Worm (Caenorhabditis elegans) whole organism, young adult: ENCODE measurements around the gene cct-7.

Source experiments
- B0035.1 ChIP-seq: sonication (generic microtip); optimal IDR thresholded peaks from 2 replicates; lab custom pipeline; 2016; ENCODE audit warnings: missing genetic modification characterization, mild to moderate bottlenecking, missing compliant biosample characterization, missing genotype, missing genetic modification reagents
- C06A6.2 ChIP-seq: fragments of 200-800 bp; sonication (Bioruptor generic); conservative IDR thresholded peaks from 2 replicates; pipeline ENCODE4 v1.3.6; 2022; ENCODE audit warnings: missing genetic modification characterization, missing compliant biosample characterization
- C17E4.6 ChIP-seq: fragments of 200-800 bp; sonication (Bioruptor generic); IDR thresholded peaks from 2 replicates; pipeline ENCODE4 v1.3.6; 2022; ENCODE audit warnings: missing genetic modification reagents, missing genetic modification characterization, missing compliant biosample characterization
- F10E7.11 ChIP-seq: sonication (generic microtip); optimal IDR thresholded peaks from 2 replicates; lab custom pipeline; 2017; ENCODE audit warnings: mild to moderate bottlenecking, missing genetic modification characterization, moderate library complexity, missing compliant biosample characterization
- F33H1.4 ChIP-seq: fragments of 200-800 bp; sonication (Bioruptor generic); IDR thresholded peaks from 2 replicates; pipeline ENCODE4 v1.3.6; 2022; ENCODE audit warnings: missing genetic modification reagents, missing genetic modification characterization, missing compliant biosample characterization
- F37B4.10 ChIP-seq: fragments of 200-800 bp; sonication (Bioruptor generic); IDR thresholded peaks from 2 replicates; pipeline ENCODE4 v1.3.6; 2022; ENCODE audit warnings: missing genetic modification characterization, missing compliant biosample characterization
- F52B5.7 ChIP-seq: sonication (generic microtip); optimal IDR thresholded peaks from 2 replicates; lab custom pipeline; 2016; ENCODE audit warnings: mild to moderate bottlenecking, missing genetic modification characterization, missing compliant biosample characterization
- T07F8.4 ChIP-seq: sonication (generic microtip); optimal IDR thresholded peaks from 2 replicates; lab custom pipeline; 2016; ENCODE audit warnings: mild to moderate bottlenecking, missing genetic modification characterization, moderate library complexity, missing compliant biosample characterization
- Y53G8AR.9 ChIP-seq: fragments of 200-800 bp; sonication (Bioruptor generic); conservative IDR thresholded peaks from 2 replicates; pipeline ENCODE4 v1.3.6; 2022; ENCODE audit warnings: missing genetic modification reagents, missing genetic modification characterization, missing compliant biosample characterization
- Y67H2A.10 ChIP-seq: fragments of 200-800 bp; sonication (Bioruptor generic); conservative IDR thresholded peaks from 2 replicates; pipeline ENCODE4 v1.3.6; 2022; ENCODE audit warnings: missing genetic modification reagents, missing genetic modification characterization, missing compliant biosample characterization
- Y95B8A.8 ChIP-seq: fragments of 200-800 bp; sonication (Bioruptor generic); IDR thresholded peaks from 2 replicates; pipeline ENCODE4 v1.3.6; 2022; ENCODE audit warnings: missing genetic modification reagents, missing genetic modification characterization, missing compliant biosample characterization
- ama-1 ChIP-seq, 3 experiments: fragments of 150-350 bp in 1 of 3; sonication (generic microtip) in 2 of 3; optimal IDR thresholded peaks; 2 replicates each; lab custom pipeline; 2014 to 2018; ENCODE audit warnings: missing biosample characterization in 2 of 3, missing genetic modification characterization in 2 of 3, missing genetic modification reagents in 2 of 3
- atf-7 ChIP-seq: sonication (generic microtip); optimal IDR thresholded peaks from 2 replicates; lab custom pipeline; 2017; ENCODE audit warnings: mild to moderate bottlenecking, missing genetic modification characterization, missing compliant biosample characterization
- athp-1 ChIP-seq: sonication (generic microtip); optimal IDR thresholded peaks from 2 replicates; lab custom pipeline; 2017; ENCODE audit warnings: mild to moderate bottlenecking, missing genetic modification characterization, missing compliant biosample characterization
- ccch-3 ChIP-seq: fragments of 200-800 bp; sonication (Bioruptor generic); optimal IDR thresholded peaks from 2 replicates; lab custom pipeline; 2018; ENCODE audit warnings: mild to moderate bottlenecking, missing genetic modification characterization, missing compliant biosample characterization
- cebp-2 ChIP-seq: fragments of 200-800 bp; sonication (Bioruptor generic); IDR thresholded peaks from 2 replicates; pipeline ENCODE4 v1.3.6; 2022; ENCODE audit warnings: missing genetic modification characterization, missing compliant biosample characterization
- ceh-27 ChIP-seq: fragments of 200-800 bp; sonication (Bioruptor generic); optimal IDR thresholded peaks from 2 replicates; lab custom pipeline; 2018; ENCODE audit warnings: mild to moderate bottlenecking, missing genetic modification characterization, moderate library complexity, missing compliant biosample characterization
- ceh-58 ChIP-seq: fragments of 200-800 bp; sonication (Bioruptor generic); IDR thresholded peaks from 2 replicates; pipeline ENCODE4 v1.3.6; 2022; ENCODE audit warnings: missing genetic modification characterization, missing compliant biosample characterization
- dpff-1 ChIP-seq: sonication (generic microtip); optimal IDR thresholded peaks from 2 replicates; lab custom pipeline; 2017; ENCODE audit warnings: mild to moderate bottlenecking, missing genetic modification characterization, missing compliant biosample characterization
- dpl-1 ChIP-seq: fragments of 150-350 bp; optimal IDR thresholded peaks from 2 replicates; lab custom pipeline; 2014; ENCODE audit warnings: missing biosample characterization, missing genetic modification reagents, missing genetic modification characterization
- efl-1 ChIP-seq: fragments of 150-350 bp; optimal IDR thresholded peaks from 2 replicates; lab custom pipeline; 2014; ENCODE audit warnings: missing biosample characterization, missing genetic modification reagents, missing genetic modification characterization
- ekl-4 ChIP-seq: fragments of 200-800 bp; sonication (Bioruptor generic); IDR thresholded peaks from 2 replicates; pipeline ENCODE4 v1.3.6; 2022; ENCODE audit warnings: missing genetic modification reagents, missing genetic modification characterization, missing compliant biosample characterization
- ets-4 ChIP-seq: fragments of 200-800 bp; sonication (Bioruptor generic); optimal IDR thresholded peaks from 2 replicates; lab custom pipeline; 2018; ENCODE audit warnings: mild to moderate bottlenecking, missing genetic modification characterization, missing compliant biosample characterization
- fkh-3 ChIP-seq: sonication (generic microtip); optimal IDR thresholded peaks from 2 replicates; lab custom pipeline; 2016; ENCODE audit warnings: mild to moderate bottlenecking, missing genetic modification characterization, missing compliant biosample characterization
- him-1 ChIP-seq: sonication (generic microtip); optimal IDR thresholded peaks from 2 replicates; lab custom pipeline; 2016; ENCODE audit warnings: missing genotype, missing genetic modification reagents, missing genetic modification characterization, missing compliant biosample characterization
- hlh-26 ChIP-seq: fragments of 200-800 bp; sonication (Bioruptor generic); conservative IDR thresholded peaks from 2 replicates; pipeline ENCODE4 v1.3.6; 2022; ENCODE audit warnings: missing genetic modification reagents, missing genetic modification characterization, missing compliant biosample characterization
- hmg-20 ChIP-seq: fragments of 200-800 bp; sonication (Bioruptor generic); IDR thresholded peaks from 2 replicates; pipeline ENCODE4 v1.3.6; 2022; ENCODE audit warnings: missing genetic modification reagents, missing genetic modification characterization, missing compliant biosample characterization
- hrde-1 ChIP-seq: sonication (generic microtip); optimal IDR thresholded peaks from 2 replicates; lab custom pipeline; 2016; ENCODE audit warnings: missing genetic modification characterization, mild to moderate bottlenecking, missing compliant biosample characterization, moderate library complexity, missing genotype, missing genetic modification reagents, borderline replicate concordance
- let-526 ChIP-seq: fragments of 200-800 bp; sonication (Bioruptor generic); IDR thresholded peaks from 2 replicates; pipeline ENCODE4 v1.3.6; 2022; ENCODE audit warnings: missing genetic modification reagents, missing genetic modification characterization, missing compliant biosample characterization
- let-607 ChIP-seq, 2 experiments: fragments of 200-800 bp in 1 of 2; sonication (Bioruptor generic) in 1 of 2; sonication (generic microtip) in 1 of 2; optimal IDR thresholded peaks; 2 replicates each; lab custom pipeline; 2016 to 2018; ENCODE audit warnings: mild to moderate bottlenecking in 2 of 2, missing compliant biosample characterization in 2 of 2, missing genetic modification characterization in 2 of 2, moderate library complexity in 2 of 2, missing genotype in 1 of 2
- lin-54 ChIP-seq: fragments of 200-800 bp; sonication (Bioruptor generic); optimal IDR thresholded peaks from 2 replicates; lab custom pipeline; 2018; ENCODE audit warnings: mild to moderate bottlenecking, missing genetic modification characterization, missing compliant biosample characterization
- lsy-27 ChIP-seq: sonication (generic microtip); optimal IDR thresholded peaks from 2 replicates; lab custom pipeline; 2017; ENCODE audit warnings: missing genetic modification characterization, mild to moderate bottlenecking, missing compliant biosample characterization, antibody characterized with exemption, missing genotype, borderline replicate concordance; ENCODE audit not compliant: insufficient read depth
- madf-10 ChIP-seq: sonication (generic microtip); optimal IDR thresholded peaks from 2 replicates; lab custom pipeline; 2016; ENCODE audit warnings: mild to moderate bottlenecking, missing genetic modification characterization, missing compliant biosample characterization
- mel-28 ChIP-seq: sonication (generic microtip); optimal IDR thresholded peaks from 2 replicates; lab custom pipeline; 2016; ENCODE audit warnings: borderline replicate concordance, mild to moderate bottlenecking, missing genetic modification characterization, missing compliant biosample characterization
- mxl-1 ChIP-seq: sonication (generic microtip); optimal IDR thresholded peaks from 2 replicates; lab custom pipeline; 2016; ENCODE audit warnings: missing genetic modification characterization, missing compliant biosample characterization
- nfyb-1 ChIP-seq: fragments of 200-800 bp; sonication (Bioruptor generic); IDR thresholded peaks from 2 replicates; pipeline ENCODE4 v1.3.6; 2022; ENCODE audit warnings: missing genetic modification reagents, missing genetic modification characterization, missing compliant biosample characterization
- nhr-27 ChIP-seq: fragments of 200-800 bp; sonication (Bioruptor generic); optimal IDR thresholded peaks from 2 replicates; lab custom pipeline; 2018; ENCODE audit warnings: mild to moderate bottlenecking, missing genetic modification characterization, moderate library complexity, missing compliant biosample characterization
- nhr-90 ChIP-seq: sonication (generic microtip); optimal IDR thresholded peaks from 2 replicates; lab custom pipeline; 2016; ENCODE audit warnings: missing genotype, mild to moderate bottlenecking, missing genetic modification characterization, missing compliant biosample characterization
- pbrm-1 ChIP-seq: fragments of 200-800 bp; sonication (Bioruptor generic); IDR thresholded peaks from 2 replicates; pipeline ENCODE4 v1.3.6; 2022; ENCODE audit warnings: missing genetic modification reagents, missing genetic modification characterization, missing compliant biosample characterization
- rec-8 ChIP-seq, 2 experiments: sonication (generic microtip); optimal IDR thresholded peaks; 2 replicates each; lab custom pipeline; 2016; ENCODE audit warnings: mild to moderate bottlenecking in 2 of 2, missing genetic modification characterization in 2 of 2, missing genetic modification reagents in 2 of 2, missing genotype in 2 of 2, missing biosample characterization in 1 of 2, missing compliant biosample characterization in 1 of 2, moderate library complexity in 1 of 2
- repo-1 ChIP-seq: sonication (generic microtip); optimal IDR thresholded peaks from 2 replicates; lab custom pipeline; 2017; ENCODE audit warnings: mild to moderate bottlenecking, missing genetic modification characterization, missing compliant biosample characterization
- snpc-3.4 ChIP-seq: sonication (generic microtip); optimal IDR thresholded peaks from 2 replicates; lab custom pipeline; 2017; ENCODE audit warnings: missing genetic modification characterization, mild to moderate bottlenecking, missing compliant biosample characterization, antibody characterized with exemption, moderate library complexity, missing genotype, missing genetic modification reagents
- snpc-4 ChIP-seq, 5 experiments: fragments of 150-350 bp in 1 of 5; sonication (generic microtip) in 4 of 5; optimal IDR thresholded peaks; 2 replicates each; lab custom pipeline; 2014 to 2018; ENCODE audit warnings: missing genetic modification characterization in 5 of 5, missing biosample characterization in 3 of 5, antibody characterized with exemption in 2 of 5, mild to moderate bottlenecking in 2 of 5, missing compliant biosample characterization in 2 of 5, missing genotype in 2 of 5, moderate library complexity in 2 of 5, missing genetic modification reagents in 1 of 5
- somi-1 ChIP-seq: fragments of 200-800 bp; sonication (Bioruptor generic); optimal IDR thresholded peaks from 2 replicates; lab custom pipeline; 2018; ENCODE audit warnings: mild to moderate bottlenecking, missing genetic modification characterization, missing compliant biosample characterization
- tbp1 ChIP-seq: fragments of 200-800 bp; sonication (Bioruptor generic); optimal IDR thresholded peaks from 2 replicates; lab custom pipeline; 2018; ENCODE audit warnings: mild to moderate bottlenecking, missing genetic modification characterization, missing compliant biosample characterization
- tlf-1 ChIP-seq: fragments of 200-800 bp; sonication (Bioruptor generic); optimal IDR thresholded peaks from 2 replicates; lab custom pipeline; 2018; ENCODE audit warnings: mild to moderate bottlenecking, missing genetic modification characterization, missing compliant biosample characterization
- unc-130 ChIP-seq: sonication (generic microtip); optimal IDR thresholded peaks from 2 replicates; lab custom pipeline; 2016; ENCODE audit warnings: missing genetic modification reagents, missing genetic modification characterization, missing compliant biosample characterization

cct-7 gene

ce11 chrV:1870515-1870940 is 1.5 kb upstream of the cct-7 start (continued):
- TF ChIP-seq Y95B8A.8 (GFP tag; lab: Robert Waterston, UW) = 0 out of 2 replicates have a peak, but pooled peaks have one; percentile 52
- no peak for TF ChIP-seq athp-1 (tag; lab: Kevin White, UChicago)
- TF ChIP-seq F52B5.7 (tag; lab: Kevin White, UChicago) = no peak
- TF ChIP-seq atf-7 = no peak
- TF ChIP-seq hmg-20 = no peak
- peak; percentile 38 for TF ChIP-seq lin-54
- no peak for TF ChIP-seq mel-28 (tag; lab: Kevin White, UChicago)
- TF ChIP-seq fkh-3 (tag; lab: Kevin White, UChicago) = no peak
- TF ChIP-seq hrde-1 (tag; lab: Kevin White, UChicago) = peak; percentile 11
- no peak for TF ChIP-seq dpff-1 (tag; lab: Kevin White, UChicago)
- no peak for TF ChIP-seq hlh-26 (GFP tag; lab: Robert Waterston, UW)
- TF ChIP-seq pbrm-1 (GFP tag; lab: Robert Waterston, UW) = no peak
- TF ChIP-seq ceh-27 (GFP tag; lab: Kevin White, UChicago) = no peak
- TF ChIP-seq C17E4.6 (GFP tag; lab: Robert Waterston, UW) = peak; percentile 63; the same call in 1 of the 2 replicates
- TF ChIP-seq cebp-2 (GFP tag; lab: Robert Waterston, UW) = no peak
- TF ChIP-seq lsy-27 (tag; lab: Kevin White, UChicago) = no peak
- no peak for TF ChIP-seq F10E7.11 (tag; lab: Kevin White, UChicago)
- no peak for TF ChIP-seq mxl-1 (tag; lab: Kevin White, UChicago)
- TF ChIP-seq let-607 (tag; optimal IDR thresholded peaks at IDR 0.05; lab: Kevin White, UChicago) = no peak
- TF ChIP-seq C06A6.2 (GFP tag; lab: Robert Waterston, UW) = no peak
- TF ChIP-seq ets-4 (GFP tag; lab: Kevin White, UChicago) = no peak
- no peak for TF ChIP-seq him-1
- peak; percentile 29 for TF ChIP-seq tbp1 (GFP tag; lab: Kevin White, UChicago)
- TF ChIP-seq ama-1 (optimal IDR thresholded peaks at IDR 0.05; lab: Kevin White, UChicago) = no peak
- no peak for TF ChIP-seq ama-1 (GFP tag; optimal IDR thresholded peaks at IDR 0.05; lab: Kevin White, UChicago)
- TF ChIP-seq ccch-3 = no peak
- no peak for TF ChIP-seq F37B4.10 (GFP tag; lab: Robert Waterston, UW)
- TF ChIP-seq T07F8.4 = no peak
- TF ChIP-seq nfyb-1 = no peak
- no peak for TF ChIP-seq nhr-27
- no peak for TF ChIP-seq snpc-4 (GFP tag; optimal IDR thresholded peaks at IDR 0.05; lab: Kevin White, UChicago)
- TF ChIP-seq snpc-4 (tag; optimal IDR thresholded peaks at IDR 0.05; lab: Kevin White, UChicago) = peak in 2 of 4 experiments; percentile 2 to 9
- TF ChIP-seq repo-1 (tag; lab: Kevin White, UChicago) = no peak
- TF ChIP-seq tlf-1 (GFP tag; lab: Kevin White, UChicago) = no peak
- TF ChIP-seq unc-130 (GFP tag; lab: Kevin White, UChicago) = peak; percentile 39
- TF ChIP-seq efl-1 (GFP tag; lab: Kevin White, UChicago) = peak; percentile 51
- no peak for TF ChIP-seq somi-1 (GFP tag; lab: Kevin White, UChicago)
- peak; percentile 59; the same call in 1 of the 2 replicates for TF ChIP-seq ekl-4 (GFP tag; lab: Robert Waterston, UW)
- peak; percentile 33; the same call in 1 of the 2 replicates for TF ChIP-seq Y67H2A.10
- TF ChIP-seq rec-8 (tag; optimal IDR thresholded peaks at IDR 0.05; lab: Kevin White, UChicago) = no peak
- peak; percentile 27 for TF ChIP-seq dpl-1 (GFP tag; lab: Kevin White, UChicago)
- no peak for TF ChIP-seq ceh-58 (GFP tag; lab: Robert Waterston, UW)
- peak; percentile 67; the same call in 1 of the 2 replicates for TF ChIP-seq Y53G8AR.9
- TF ChIP-seq madf-10 (tag; lab: Kevin White, UChicago) = no peak
- TF ChIP-seq snpc-3.4 (tag; lab: Kevin White, UChicago) = no peak
- peak; percentile 74 for TF ChIP-seq F33H1.4 (GFP tag; lab: Robert Waterston, UW)
- TF ChIP-seq B0035.1 (tag; lab: Kevin White, UChicago) = no peak
- TF ChIP-seq let-526 (GFP tag; lab: Robert Waterston, UW) = no peak
- no peak for TF ChIP-seq nhr-90 (tag; lab: Kevin White, UChicago)
